Fruit fly (Drosophila melanogaster): ENCODE measurements around the gene poe.
A peak's percentile ranks its signal among the peaks of the same experiment; 100 is the strongest.

Gene poe

dm6 chr2L:8010602-8011455 is 60.6 kb downstream of the poe start, which contains the start of the genes Glyat and Tg (continued):
- TF ChIP-seq CG10274 (GFP tag; optimal IDR thresholded peaks at IDR 0.05) = no peak
- TF ChIP-seq Dad (GFP tag; optimal IDR thresholded peaks at IDR 0.05) = no peak
- TF ChIP-seq crp (GFP tag; optimal IDR thresholded peaks at IDR 0.05) = no peak
- peak; percentile 1 for TF ChIP-seq gsb-n (tag; optimal IDR thresholded peaks at IDR 0.05)
- peak; percentile 65 for TF ChIP-seq CG13287 (GFP tag; IDR thresholded peaks at IDR 0.05; ENCODE audit: partially characterized antibody)
- peak; percentile 66; the same call in 2 of the 3 replicates for TF ChIP-seq CG34224 (GFP tag; IDR thresholded peaks at IDR 0.05; ENCODE audit: partially characterized antibody)
- peak; percentile 1 for TF ChIP-seq Blimp-1 (GFP tag; optimal IDR thresholded peaks at IDR 0.05)
- TF ChIP-seq CG11695 (GFP tag; IDR thresholded peaks at IDR 0.05) = peak; percentile 48; the same call in 1 of the 3 replicates
- TF ChIP-seq Sry-β (GFP tag; optimal IDR thresholded peaks at IDR 0.05) = no peak
- no peak; the same call in 1 of the 2 replicates for TF ChIP-seq CG9215 (GFP tag; IDR thresholded peaks at IDR 0.05)
- TF ChIP-seq Hr3 (GFP tag; optimal IDR thresholded peaks at IDR 0.05) = no peak
- peak; percentile 18 for TF ChIP-seq CG9437 (GFP tag; optimal IDR thresholded peaks at IDR 0.05)
- TF ChIP-seq CG8765 (GFP tag; IDR thresholded peaks at IDR 0.05) = no peak
- TF ChIP-seq wdn (GFP tag; IDR thresholded peaks at IDR 0.05) = 0 out of 2 replicates have a peak, but pooled peaks have one; percentile 18
- no peak for TF ChIP-seq CG4707 (GFP tag; optimal IDR thresholded peaks at IDR 0.05)
- TF ChIP-seq esg (GFP tag; conservative IDR thresholded peaks at IDR 0.05) = no peak; the same call in 1 of the 2 replicates
- 0 out of 3 replicates have a peak, but pooled peaks have one; percentile 21 for TF ChIP-seq vnd (GFP tag; IDR thresholded peaks at IDR 0.05; ENCODE audit: partially characterized antibody)
- TF ChIP-seq crc (GFP tag; optimal IDR thresholded peaks at IDR 0.05) = no peak
- peak; percentile 33 for TF ChIP-seq BtbVII (GFP tag; optimal IDR thresholded peaks at IDR 0.05)
- TF ChIP-seq pho (GFP tag; optimal IDR thresholded peaks at IDR 0.05) = no peak
- TF ChIP-seq CG8281 (tag; optimal IDR thresholded peaks at IDR 0.05) = no peak
- TF ChIP-seq CrebB (tag; optimal IDR thresholded peaks at IDR 0.05) = no peak
- TF ChIP-seq Myb (GFP tag; optimal IDR thresholded peaks at IDR 0.05) = peak; percentile 70
- TF ChIP-seq CG15269 (tag; optimal IDR thresholded peaks at IDR 0.05) = peak; percentile 25
- no peak for TF ChIP-seq en (GFP tag; optimal IDR thresholded peaks at IDR 0.05)
- no peak; the same call in 2 of the 3 replicates for TF ChIP-seq so (GFP tag; IDR thresholded peaks at IDR 0.05)
- TF ChIP-seq Mrtf (GFP tag; IDR thresholded peaks at IDR 0.05) = no peak
- peak in 1 of 3 experiments; percentile 32 for TF ChIP-seq Stat92E (GFP tag; optimal IDR thresholded peaks at IDR 0.05)
- no peak for TF ChIP-seq CG9876 (GFP tag; optimal IDR thresholded peaks at IDR 0.05)
- TF ChIP-seq dm (GFP tag; optimal IDR thresholded peaks at IDR 0.05) = no peak
- peak; percentile 2 for TF ChIP-seq CG30020 (tag; optimal IDR thresholded peaks at IDR 0.05)
- TF ChIP-seq CTCF (GFP tag; optimal IDR thresholded peaks at IDR 0.05) = no peak
- no peak for TF ChIP-seq knrl (GFP tag; IDR thresholded peaks at IDR 0.05; ENCODE audit: partially characterized antibody)
- TF ChIP-seq Chrac-16 (GFP tag; optimal IDR thresholded peaks at IDR 0.05) = no peak
- TF ChIP-seq exex (tag; optimal IDR thresholded peaks at IDR 0.05) = no peak
- no peak for TF ChIP-seq CG15073 (GFP tag; optimal IDR thresholded peaks at IDR 0.05)
- no peak for TF ChIP-seq mam (GFP tag; optimal IDR thresholded peaks at IDR 0.05)
- no peak for TF ChIP-seq GATAe (GFP tag; conservative IDR thresholded peaks at IDR 0.05)
- no peak for TF ChIP-seq CG18011 (GFP tag; optimal IDR thresholded peaks at IDR 0.05)
- no peak for TF ChIP-seq usp (GFP tag; optimal IDR thresholded peaks at IDR 0.05)
- TF ChIP-seq fd3F (GFP tag; optimal IDR thresholded peaks at IDR 0.05) = no peak
- peak; percentile 4 for TF ChIP-seq Oli (tag; optimal IDR thresholded peaks at IDR 0.05)
- TF ChIP-seq Dip2 (GFP tag; IDR thresholded peaks at IDR 0.05) = no peak
- peak in 1 of 2 experiments; percentile 53 for TF ChIP-seq Eip74EF (GFP tag; optimal IDR thresholded peaks at IDR 0.05)
- no peak for TF ChIP-seq CG1529 (GFP tag; optimal IDR thresholded peaks at IDR 0.05)
- no peak for TF ChIP-seq CG9797 (GFP tag; optimal IDR thresholded peaks at IDR 0.05)
- no peak for TF ChIP-seq gcm (GFP tag; optimal IDR thresholded peaks at IDR 0.05)
- TF ChIP-seq fd102C (GFP tag; optimal IDR thresholded peaks at IDR 0.05) = no peak
